Fruit fly (Drosophila melanogaster) whole organism, embryonic: Measurements from ENCODE around the gene CG13601.
A peak's percentile ranks its signal among the peaks of the same experiment; 100 is the strongest.

ENCODE experiments used
- Abd-B ChIP-seq: fragments of 200-800 bp; sonication (Bioruptor generic); optimal IDR thresholded peaks from 2 replicates; lab custom pipeline; 2018; ENCODE audit warnings: missing biosample characterization, mild to moderate bottlenecking, missing genetic modification characterization, moderate library complexity
- CG11085 ChIP-seq: fragments of 200-800 bp; sonication (Bioruptor generic); IDR thresholded peaks from 2 replicates; pipeline ENCODE4 v1.3.6; 2022; ENCODE audit warnings: missing biosample characterization, missing genetic modification characterization
- CG11398 ChIP-seq: fragments of 200-800 bp; sonication (Bioruptor generic); optimal IDR thresholded peaks from 2 replicates; lab custom pipeline; 2016; ENCODE audit warnings: missing biosample characterization, missing genetic modification characterization
- CG11456 ChIP-seq: fragments of 200-800 bp; sonication (Bioruptor generic); IDR thresholded peaks from 3 replicates; pipeline ENCODE4 v1.3.6; 2022; ENCODE audit warnings: missing biosample characterization, missing genetic modification characterization
- CG11723 ChIP-seq: fragments of 200-800 bp; sonication (Bioruptor generic); optimal IDR thresholded peaks from 2 replicates; lab custom pipeline; 2017; ENCODE audit warnings: missing biosample characterization, mild to moderate bottlenecking, missing genetic modification characterization
- CG12104 ChIP-seq: fragments of 200-800 bp; sonication (Bioruptor generic); optimal IDR thresholded peaks from 3 replicates; lab custom pipeline; 2016; ENCODE audit warnings: missing biosample characterization, missing genetic modification characterization
- CG12219 ChIP-seq: fragments of 200-800 bp; sonication (Bioruptor generic); optimal IDR thresholded peaks from 3 replicates; lab custom pipeline; 2018; ENCODE audit warnings: missing biosample characterization, mild to moderate bottlenecking, missing genetic modification characterization
- CG12391 ChIP-seq: fragments of 200-800 bp; sonication (Bioruptor generic); optimal IDR thresholded peaks from 3 replicates; lab custom pipeline; 2018; ENCODE audit warnings: missing biosample characterization, mild to moderate bottlenecking, missing genetic modification characterization, moderate library complexity
- CG12744 ChIP-seq: fragments of 200-800 bp; sonication (Bioruptor generic); optimal IDR thresholded peaks from 2 replicates; lab custom pipeline; 2016; ENCODE audit warnings: missing biosample characterization, missing genetic modification characterization
- CG14710 ChIP-seq: fragments of 200-800 bp; sonication (Bioruptor generic); optimal IDR thresholded peaks from 3 replicates; lab custom pipeline; 2019; ENCODE audit warnings: missing biosample characterization, mild to moderate bottlenecking, missing genetic modification characterization, moderate library complexity
- CG14965 ChIP-seq: fragments of 200-800 bp; sonication (Bioruptor generic); optimal IDR thresholded peaks from 2 replicates; lab custom pipeline; 2016; ENCODE audit warnings: missing biosample characterization, missing genetic modification characterization, borderline replicate concordance
- CG17186 ChIP-seq: fragments of 200-800 bp; sonication (Bioruptor generic); optimal IDR thresholded peaks from 3 replicates; lab custom pipeline; 2017; ENCODE audit warnings: missing biosample characterization, missing genetic modification reagents, missing genetic modification characterization
- CG17912 ChIP-seq: fragments of 200-800 bp; sonication (Bioruptor generic); optimal IDR thresholded peaks from 2 replicates; lab custom pipeline; 2018; ENCODE audit warnings: missing biosample characterization, mild to moderate bottlenecking, missing genetic modification characterization
- CG3838 ChIP-seq: fragments of 200-800 bp; sonication (Bioruptor generic); optimal IDR thresholded peaks from 3 replicates; lab custom pipeline; 2016; ENCODE audit warnings: missing biosample characterization, missing genetic modification characterization
- CG4404 ChIP-seq: fragments of 200-800 bp; sonication (Bioruptor generic); IDR thresholded peaks from 2 replicates; pipeline ENCODE4 v1.3.6; 2022; ENCODE audit warnings: missing biosample characterization, missing genetic modification characterization
- CG5245 ChIP-seq: fragments of 200-800 bp; sonication (Bioruptor generic); optimal IDR thresholded peaks from 3 replicates; lab custom pipeline; 2016; ENCODE audit warnings: missing biosample characterization, missing genetic modification characterization
- CG6765 ChIP-seq: fragments of 200-800 bp; sonication (Bioruptor generic); optimal IDR thresholded peaks from 3 replicates; lab custom pipeline; 2017; ENCODE audit warnings: missing biosample characterization, mild to moderate bottlenecking, missing genetic modification characterization
- CG7839 ChIP-seq: fragments of 200-800 bp; sonication (Bioruptor generic); optimal IDR thresholded peaks from 3 replicates; lab custom pipeline; 2018; ENCODE audit warnings: missing biosample characterization, mild to moderate bottlenecking, missing genetic modification characterization, moderate library complexity
- CG7928 ChIP-seq: fragments of 200-800 bp; sonication (Bioruptor generic); optimal IDR thresholded peaks from 2 replicates; lab custom pipeline; 2017; ENCODE audit warnings: missing biosample characterization, mild to moderate bottlenecking, missing genetic modification characterization
- CG9727 ChIP-seq: fragments of 200-800 bp; sonication (Bioruptor generic); optimal IDR thresholded peaks from 3 replicates; lab custom pipeline; 2017; ENCODE audit warnings: missing biosample characterization, mild to moderate bottlenecking, missing genetic modification characterization
- Doc3 ChIP-seq: fragments of 200-800 bp; sonication (Bioruptor generic); IDR thresholded peaks from 3 replicates; pipeline ENCODE4 v1.3.6; 2022; ENCODE audit warnings: missing biosample characterization, missing genetic modification characterization; ENCODE audit not compliant: partially characterized antibody
- Drgx ChIP-seq: fragments of 200-800 bp; sonication (Bioruptor generic); IDR thresholded peaks from 2 replicates; pipeline ENCODE4 v1.3.6; 2022; ENCODE audit warnings: missing biosample characterization, missing genetic modification characterization
- E2f2 ChIP-seq: fragments of 200-800 bp; sonication (Bioruptor generic); IDR thresholded peaks from 2 replicates; pipeline ENCODE4 v1.3.6; 2022; ENCODE audit warnings: missing biosample characterization, missing genetic modification characterization
- Hmx ChIP-seq: fragments of 200-800 bp; sonication (Bioruptor generic); optimal IDR thresholded peaks from 2 replicates; lab custom pipeline; 2016; ENCODE audit warnings: missing biosample characterization, missing genetic modification characterization
- Oaz ChIP-seq: fragments of 200-800 bp; sonication (Bioruptor generic); IDR thresholded peaks from 2 replicates; pipeline ENCODE4 v1.3.6; 2022; ENCODE audit warnings: missing biosample characterization, missing genetic modification characterization
- PHDP ChIP-seq: fragments of 200-800 bp; sonication (Bioruptor generic); optimal IDR thresholded peaks from 3 replicates; lab custom pipeline; 2018; ENCODE audit warnings: missing biosample characterization, mild to moderate bottlenecking, missing genetic modification characterization, moderate library complexity
- Ptx1 ChIP-seq: fragments of 200-800 bp; sonication (Bioruptor generic); IDR thresholded peaks from 2 replicates; pipeline ENCODE4 v1.3.6; 2022; ENCODE audit warnings: missing biosample characterization, missing genetic modification characterization
- Usf ChIP-seq: fragments of 200-800 bp; sonication (Bioruptor generic); optimal IDR thresholded peaks from 2 replicates; lab custom pipeline; 2017; ENCODE audit warnings: missing genotype, missing biosample characterization, missing genetic modification characterization
- chif ChIP-seq, 2 experiments: fragments of 200-800 bp; sonication (Bioruptor generic); optimal IDR thresholded peaks; 3 replicates each; lab custom pipeline; 2016; ENCODE audit warnings: missing biosample characterization in 2 of 2, missing genetic modification characterization in 2 of 2
- crc ChIP-seq: fragments of 200-800 bp; sonication (Bioruptor generic); optimal IDR thresholded peaks from 2 replicates; lab custom pipeline; 2016; ENCODE audit warnings: missing biosample characterization, missing genetic modification characterization
- croc ChIP-seq: fragments of 200-800 bp; sonication (Bioruptor generic); conservative IDR thresholded peaks from 3 replicates; pipeline ENCODE4 v1.3.6; 2022; ENCODE audit warnings: missing biosample characterization, missing genetic modification characterization
- disco-r ChIP-seq: fragments of 200-800 bp; sonication (Bioruptor generic); optimal IDR thresholded peaks from 2 replicates; lab custom pipeline; 2016; ENCODE audit warnings: missing biosample characterization, missing genetic modification characterization
- eyg ChIP-seq: fragments of 200-800 bp; sonication (Bioruptor generic); optimal IDR thresholded peaks from 3 replicates; lab custom pipeline; 2016; ENCODE audit warnings: missing biosample characterization, missing genetic modification characterization
- fd102C ChIP-seq: fragments of 200-800 bp; sonication (Bioruptor generic); optimal IDR thresholded peaks from 2 replicates; lab custom pipeline; 2018; ENCODE audit warnings: missing biosample characterization, mild to moderate bottlenecking, missing genetic modification characterization, moderate library complexity
- fd96Cb ChIP-seq: fragments of 200-800 bp; sonication (Bioruptor generic); optimal IDR thresholded peaks from 2 replicates; lab custom pipeline; 2018; ENCODE audit warnings: missing biosample characterization, mild to moderate bottlenecking, missing genetic modification characterization, moderate library complexity
- fu2 ChIP-seq: fragments of 200-800 bp; sonication (Bioruptor generic); optimal IDR thresholded peaks from 2 replicates; lab custom pipeline; 2016; ENCODE audit warnings: missing biosample characterization, missing genetic modification characterization
- grn ChIP-seq: fragments of 200-800 bp; sonication (Bioruptor generic); optimal IDR thresholded peaks from 3 replicates; lab custom pipeline; 2017; ENCODE audit warnings: missing biosample characterization, missing genetic modification characterization
- kay ChIP-seq: fragments of 200-800 bp; sonication (Bioruptor generic); optimal IDR thresholded peaks from 2 replicates; lab custom pipeline; 2016; ENCODE audit warnings: missing biosample characterization, missing genetic modification characterization
- lola ChIP-seq, 3 experiments: fragments of >200 bp in 2 of 3; fragments of 200-800 bp in 1 of 3; sonication (Bioruptor generic) in 1 of 3; optimal IDR thresholded peaks; 2 replicates each; lab custom pipeline; 2017 to 2019; ENCODE audit warnings: missing biosample characterization in 3 of 3, missing genetic modification characterization in 3 of 3, mild to moderate bottlenecking in 1 of 3, moderate library complexity in 1 of 3
- mirr ChIP-seq: fragments of 200-800 bp; sonication (Bioruptor generic); optimal IDR thresholded peaks from 3 replicates; lab custom pipeline; 2018; ENCODE audit warnings: missing biosample characterization, mild to moderate bottlenecking, missing genetic modification characterization
- psq ChIP-seq: fragments of 200-800 bp; sonication (Bioruptor generic); optimal IDR thresholded peaks from 2 replicates; lab custom pipeline; 2017; ENCODE audit warnings: missing biosample characterization, missing genetic modification characterization
- ro ChIP-seq: fragments of 200-800 bp; sonication (Bioruptor generic); IDR thresholded peaks from 2 replicates; pipeline ENCODE4 v1.3.6; 2022; ENCODE audit warnings: missing biosample characterization, missing genetic modification characterization
- schlank ChIP-seq: fragments of 200-800 bp; sonication (Bioruptor generic); optimal IDR thresholded peaks from 2 replicates; lab custom pipeline; 2018; ENCODE audit warnings: missing biosample characterization, mild to moderate bottlenecking, missing genetic modification characterization
- sd ChIP-seq: fragments of 200-800 bp; sonication (Bioruptor generic); optimal IDR thresholded peaks from 3 replicates; lab custom pipeline; 2018; ENCODE audit warnings: missing biosample characterization, mild to moderate bottlenecking, missing genetic modification characterization, moderate library complexity
- slbo ChIP-seq: fragments of 200-800 bp; sonication (Bioruptor generic); IDR thresholded peaks from 2 replicates; pipeline ENCODE4 v1.3.6; 2022; ENCODE audit warnings: missing biosample characterization, missing genetic modification characterization
- slp2 ChIP-seq: fragments of 200-800 bp; sonication (Bioruptor generic); optimal IDR thresholded peaks from 2 replicates; lab custom pipeline; 2016; ENCODE audit warnings: missing biosample characterization, missing genetic modification characterization
- sr ChIP-seq: fragments of 200-800 bp; sonication (Bioruptor generic); IDR thresholded peaks from 3 replicates; pipeline ENCODE4 v1.3.6; 2022; ENCODE audit warnings: missing biosample characterization, missing genetic modification characterization
- ssp ChIP-seq: fragments of 200-800 bp; sonication (Bioruptor generic); IDR thresholded peaks from 2 replicates; pipeline ENCODE4 v1.3.6; 2022; ENCODE audit warnings: missing biosample characterization, missing genetic modification characterization
- tna ChIP-seq: fragments of 200-800 bp; sonication (Bioruptor generic); IDR thresholded peaks from 2 replicates; pipeline ENCODE4 v1.3.6; 2022; ENCODE audit warnings: missing biosample characterization, missing genetic modification characterization; ENCODE audit not compliant: partially characterized antibody
- trh ChIP-seq: fragments of 200-800 bp; sonication (Bioruptor generic); optimal IDR thresholded peaks from 2 replicates; lab custom pipeline; 2016; ENCODE audit warnings: missing biosample characterization, missing genetic modification characterization
- ttk ChIP-seq: fragments of 200-800 bp; sonication (Bioruptor generic); IDR thresholded peaks from 2 replicates; pipeline ENCODE4 v2.1.2; 2022; ENCODE audit warnings: missing biosample characterization, missing genetic modification characterization
- zfh2 ChIP-seq: fragments of 200-800 bp; sonication (Bioruptor generic); optimal IDR thresholded peaks from 2 replicates; lab custom pipeline; 2016; ENCODE audit warnings: missing biosample characterization, missing genetic modification characterization

The CG13601 gene

dm6 chr3R:23890886-23891285, 36.5 kb downstream of the CG13601 start, which contains the start of gene TfIIA-S (continued):
- TF ChIP-seq Doc3 (GFP tag; lab: Robert Waterston, UW) (no peak), Usf (GFP tag; lab: Kevin White, UChicago) (peak; percentile 34), CG11398 (GFP tag; lab: Kevin White, UChicago) (peak; percentile 84), Abd-B (GFP tag; lab: Kevin White, UChicago) (peak; percentile 62), fd96Cb (tag; lab: Kevin White, UChicago) (peak; percentile 22), psq (GFP tag; lab: Kevin White, UChicago) (peak; percentile 35), slbo (no peak), kay (GFP tag; lab: Kevin White, UChicago) (peak; percentile 70), crc (GFP tag; lab: Kevin White, UChicago) (peak; percentile 9), zfh2 (GFP tag; lab: Kevin White, UChicago) (peak; percentile 92), Hmx (GFP tag; lab: Kevin White, UChicago) (no peak), CG6765 (peak; percentile 42), ttk (GFP tag; lab: Robert Waterston, UW) (no peak), schlank (tag; lab: Kevin White, UChicago) (peak; percentile 50), CG12219 (GFP tag; lab: Kevin White, UChicago) (no peak), CG12744 (GFP tag; lab: Kevin White, UChicago) (peak; percentile 69), CG7839 (tag; lab: Kevin White, UChicago) (peak; percentile 57), sr (GFP tag; lab: Robert Waterston, UW) (no peak), E2f2 (no peak), CG17912 (peak; percentile 85), CG7928 (GFP tag; lab: Kevin White, UChicago) (peak; percentile 54), CG11723 (GFP tag; lab: Kevin White, UChicago) (peak; percentile 52), CG11456 (GFP tag; lab: Robert Waterston, UW) (no peak), tna (GFP tag; lab: Robert Waterston, UW) (no peak), trh (GFP tag; lab: Kevin White, UChicago) (peak; percentile 64), Ptx1 (GFP tag; lab: Robert Waterston, UW) (no peak), CG9727 (peak; percentile 54), PHDP (peak; percentile 61), CG4404 (no peak), CG5245 (GFP tag; lab: Kevin White, UChicago) (peak; percentile 71), mirr (GFP tag; lab: Kevin White, UChicago) (peak; percentile 75), CG12391 (tag; lab: Kevin White, UChicago) (peak; percentile 72), lola (GFP tag; optimal IDR thresholded peaks at IDR 0.05; lab: Kevin White, UChicago) (no peak), fd102C (GFP tag; lab: Kevin White, UChicago) (peak; percentile 18), CG14965 (GFP tag; lab: Kevin White, UChicago) (peak; percentile 38), croc (GFP tag; lab: Robert Waterston, UW) (peak; percentile 42; the same call in 2 of the 3 replicates), Drgx (GFP tag; lab: Robert Waterston, UW) (no peak), grn (GFP tag; lab: Kevin White, UChicago) (peak; percentile 42), sd (tag; lab: Kevin White, UChicago) (no peak), ssp (GFP tag; lab: Robert Waterston, UW) (no peak), chif (GFP tag; optimal IDR thresholded peaks at IDR 0.05; lab: Kevin White, UChicago) (peak; percentile 73 to 77), CG3838 (no peak), CG12104 (no peak), disco-r (GFP tag; lab: Kevin White, UChicago) (peak; percentile 60), slp2 (peak; percentile 52), fu2 (GFP tag; lab: Kevin White, UChicago) (peak; percentile 85), CG11085 (no peak), eyg (GFP tag; lab: Kevin White, UChicago) (peak; percentile 77), CG14710 (tag; lab: Kevin White, UChicago) (peak; percentile 78), Oaz (GFP tag; lab: Robert Waterston, UW) (no peak), ro (GFP tag; lab: Robert Waterston, UW) (no peak), CG17186 (GFP tag; lab: Kevin White, UChicago) (peak; percentile 78)
